Worm (Caenorhabditis elegans) whole organism, late embryonic: ENCODE results near the gene oatr-1.

Experiments
- C08G9.2 ChIP-seq: sonication (generic microtip); optimal IDR thresholded peaks from 2 replicates; lab custom pipeline; 2016; ENCODE audit warnings: mild to moderate bottlenecking, missing genetic modification characterization, moderate library complexity, missing compliant biosample characterization
- nhr-11 ChIP-seq: fragments of 150-350 bp; optimal IDR thresholded peaks from 2 replicates; lab custom pipeline; 2014; ENCODE audit warnings: missing biosample characterization, missing genetic modification characterization
- odd-2 ChIP-seq: sonication (generic microtip); optimal IDR thresholded peaks from 2 replicates; lab custom pipeline; 2017; ENCODE audit warnings: antibody characterized with exemption, mild to moderate bottlenecking, missing genetic modification characterization, missing compliant biosample characterization
- pax-1 ChIP-seq: fragments of 150-350 bp; optimal IDR thresholded peaks from 2 replicates; lab custom pipeline; 2014; ENCODE audit warnings: missing biosample characterization, missing genetic modification characterization
- pha-2 ChIP-seq: sonication (generic microtip); optimal IDR thresholded peaks from 2 replicates; lab custom pipeline; 2017; ENCODE audit warnings: mild to moderate bottlenecking, missing genetic modification characterization, missing compliant biosample characterization

ce11 chrIII:6436308-6436707, 40.3 kb upstream of the oatr-1 start, which contains the start of gene C05D11.1:
- TF ChIP-seq C08G9.2, result no peak
- no peak for TF ChIP-seq pha-2 (tag; lab: Kevin White, UChicago)
- no peak for TF ChIP-seq odd-2
- TF ChIP-seq pax-1 (tag; lab: Kevin White, UChicago), result no peak
- no peak for TF ChIP-seq nhr-11 (tag; lab: Kevin White, UChicago)
